Fruit fly (Drosophila melanogaster) whole organism, embryonic: ENCODE measurements around the gene CG43136.

Source experiments
- Antp ChIP-seq: fragments of 200-800 bp; sonication (Bioruptor generic); optimal IDR thresholded peaks from 3 replicates; lab custom pipeline; 2016; ENCODE audit warnings: missing biosample characterization, missing genetic modification characterization
- Atf6 ChIP-seq: fragments of 200-800 bp; sonication (Bioruptor generic); IDR thresholded peaks from 2 replicates; pipeline ENCODE4 v1.3.6; 2022; ENCODE audit warnings: missing biosample characterization, missing genetic modification characterization
- CG1024 ChIP-seq: fragments of 200-800 bp; sonication (Bioruptor generic); IDR thresholded peaks from 2 replicates; pipeline ENCODE4 v1.3.6; 2022; ENCODE audit warnings: missing biosample characterization, missing genetic modification characterization
- CG11085 ChIP-seq: fragments of 200-800 bp; sonication (Bioruptor generic); IDR thresholded peaks from 2 replicates; pipeline ENCODE4 v1.3.6; 2022; ENCODE audit warnings: missing biosample characterization, missing genetic modification characterization
- CG11456 ChIP-seq: fragments of 200-800 bp; sonication (Bioruptor generic); IDR thresholded peaks from 3 replicates; pipeline ENCODE4 v1.3.6; 2022; ENCODE audit warnings: missing biosample characterization, missing genetic modification characterization
- CG11504 ChIP-seq: fragments of 200-800 bp; sonication (Bioruptor generic); optimal IDR thresholded peaks from 3 replicates; lab custom pipeline; 2019; ENCODE audit warnings: missing biosample characterization, mild to moderate bottlenecking, missing genetic modification characterization, moderate library complexity
- CG11695 ChIP-seq: fragments of 200-800 bp; sonication (Bioruptor generic); IDR thresholded peaks from 3 replicates; pipeline ENCODE4 v1.3.6; 2022; ENCODE audit warnings: missing biosample characterization, missing genetic modification characterization
- CG12219 ChIP-seq: fragments of 200-800 bp; sonication (Bioruptor generic); optimal IDR thresholded peaks from 3 replicates; lab custom pipeline; 2018; ENCODE audit warnings: missing biosample characterization, mild to moderate bottlenecking, missing genetic modification characterization
- CG12659 ChIP-seq: fragments of 200-800 bp; sonication (Bioruptor generic); optimal IDR thresholded peaks from 3 replicates; lab custom pipeline; 2017; ENCODE audit warnings: mild to moderate bottlenecking, missing biosample characterization, missing genetic modification reagents, missing genetic modification characterization
- CG14667 ChIP-seq: fragments of 200-800 bp; sonication (Bioruptor generic); IDR thresholded peaks from 2 replicates; pipeline ENCODE4 v1.3.6; 2022; ENCODE audit warnings: missing biosample characterization, missing genetic modification characterization
- CG15269 ChIP-seq: fragments of 200-800 bp; sonication (Bioruptor generic); optimal IDR thresholded peaks from 2 replicates; lab custom pipeline; 2018; ENCODE audit warnings: missing biosample characterization, mild to moderate bottlenecking, missing genetic modification characterization, moderate library complexity
- CG15514 ChIP-seq: fragments of 200-800 bp; sonication (Bioruptor generic); optimal IDR thresholded peaks from 3 replicates; lab custom pipeline; 2017; ENCODE audit warnings: missing biosample characterization, missing genetic modification characterization, mild to moderate bottlenecking, moderate library complexity, missing genetic modification reagents
- CG1603 ChIP-seq: fragments of 200-800 bp; sonication (Bioruptor generic); optimal IDR thresholded peaks from 2 replicates; lab custom pipeline; 2019; ENCODE audit warnings: missing biosample characterization, mild to moderate bottlenecking, missing genetic modification characterization, moderate library complexity
- CG16779 ChIP-seq: fragments of 200-800 bp; sonication (Bioruptor generic); IDR thresholded peaks from 2 replicates; pipeline ENCODE4 v1.3.6; 2022; ENCODE audit warnings: missing biosample characterization, missing genetic modification characterization
- CG18599 ChIP-seq: fragments of 200-800 bp; sonication (Bioruptor generic); optimal IDR thresholded peaks from 3 replicates; lab custom pipeline; 2017; ENCODE audit warnings: missing biosample characterization, missing genetic modification characterization, mild to moderate bottlenecking, moderate library complexity, missing genetic modification reagents
- CG18619 ChIP-seq: fragments of 200-800 bp; sonication (Bioruptor generic); optimal IDR thresholded peaks from 3 replicates; lab custom pipeline; 2017; ENCODE audit warnings: missing biosample characterization, mild to moderate bottlenecking, missing genetic modification characterization
- CG2678 ChIP-seq: fragments of 200-800 bp; sonication (Bioruptor generic); optimal IDR thresholded peaks from 3 replicates; lab custom pipeline; 2019; ENCODE audit warnings: missing biosample characterization, mild to moderate bottlenecking, missing genetic modification characterization, moderate library complexity
- CG32532 ChIP-seq: fragments of 200-800 bp; sonication (Bioruptor generic); IDR thresholded peaks from 2 replicates; pipeline ENCODE4 v1.3.6; 2022; ENCODE audit warnings: missing biosample characterization, missing genetic modification characterization
- CG43689 ChIP-seq: fragments of 200-800 bp; sonication (Bioruptor generic); IDR thresholded peaks from 2 replicates; pipeline ENCODE4 v1.3.6; 2022; ENCODE audit warnings: missing biosample characterization, missing genetic modification characterization
- CG4820 ChIP-seq: fragments of 200-800 bp; sonication (Bioruptor generic); optimal IDR thresholded peaks from 3 replicates; lab custom pipeline; 2016; ENCODE audit warnings: missing biosample characterization, missing genetic modification characterization
- CG7372 ChIP-seq: fragments of 200-800 bp; sonication (Bioruptor generic); IDR thresholded peaks from 2 replicates; pipeline ENCODE4 v1.3.6; 2022; ENCODE audit warnings: missing biosample characterization, missing genetic modification characterization
- CG7556 ChIP-seq: fragments of 200-800 bp; sonication (Bioruptor generic); optimal IDR thresholded peaks from 2 replicates; lab custom pipeline; 2017; ENCODE audit warnings: missing biosample characterization, mild to moderate bottlenecking, missing genetic modification characterization
- CG8290 ChIP-seq, 3 experiments: fragments of 200-800 bp; sonication (Bioruptor generic); optimal IDR thresholded peaks; 2 replicates each; lab custom pipeline; 2016 to 2019; ENCODE audit warnings: missing biosample characterization in 3 of 3, missing genetic modification characterization in 3 of 3, mild to moderate bottlenecking in 2 of 3, moderate library complexity in 1 of 3
- CG8388 ChIP-seq: fragments of 200-800 bp; sonication (Bioruptor generic); optimal IDR thresholded peaks from 2 replicates; lab custom pipeline; 2019; ENCODE audit warnings: missing biosample characterization, mild to moderate bottlenecking, missing genetic modification characterization, moderate library complexity
- CG9215 ChIP-seq: fragments of 200-800 bp; sonication (Bioruptor generic); IDR thresholded peaks from 2 replicates; pipeline ENCODE4 v1.3.6; 2022; ENCODE audit warnings: missing biosample characterization, missing genetic modification characterization
- CG9797 ChIP-seq: fragments of 200-800 bp; sonication (Bioruptor generic); optimal IDR thresholded peaks from 3 replicates; lab custom pipeline; 2018; ENCODE audit warnings: missing biosample characterization, mild to moderate bottlenecking, missing genetic modification characterization
- CoRest ChIP-seq: fragments of 200-800 bp; sonication (Bioruptor generic); optimal IDR thresholded peaks from 3 replicates; lab custom pipeline; 2018; ENCODE audit warnings: missing biosample characterization, mild to moderate bottlenecking, missing genetic modification characterization, moderate library complexity
- Dbx ChIP-seq: fragments of 200-800 bp; sonication (Bioruptor generic); IDR thresholded peaks from 3 replicates; pipeline ENCODE4 v1.3.6; 2022; ENCODE audit warnings: missing biosample characterization, missing genetic modification characterization
- Dek ChIP-seq: fragments of 200-800 bp; sonication (Bioruptor generic); optimal IDR thresholded peaks from 3 replicates; lab custom pipeline; 2019; ENCODE audit warnings: missing biosample characterization, mild to moderate bottlenecking, missing genetic modification characterization, moderate library complexity
- Gsc ChIP-seq: fragments of 200-800 bp; sonication (Bioruptor generic); IDR thresholded peaks from 2 replicates; pipeline ENCODE4 v1.3.6; 2022; ENCODE audit warnings: missing biosample characterization, missing genetic modification characterization
- HLH54F ChIP-seq: fragments of 200-800 bp; sonication (Bioruptor generic); optimal IDR thresholded peaks from 3 replicates; lab custom pipeline; 2016; ENCODE audit warnings: missing biosample characterization, missing genetic modification characterization
- Hmr ChIP-seq: fragments of 200-800 bp; sonication (Bioruptor generic); optimal IDR thresholded peaks from 3 replicates; lab custom pipeline; 2017; ENCODE audit warnings: mild to moderate bottlenecking, missing biosample characterization, missing genetic modification reagents, missing genetic modification characterization
- Hsf ChIP-seq: fragments of 200-800 bp; sonication (Bioruptor generic); optimal IDR thresholded peaks from 3 replicates; lab custom pipeline; 2016; ENCODE audit warnings: missing biosample characterization, missing genetic modification characterization
- NfI ChIP-seq: fragments of 200-800 bp; sonication (Bioruptor generic); optimal IDR thresholded peaks from 3 replicates; lab custom pipeline; 2018; ENCODE audit warnings: missing biosample characterization, mild to moderate bottlenecking, missing genetic modification characterization, moderate library complexity
- Rfx ChIP-seq: fragments of 200-800 bp; sonication (Bioruptor generic); IDR thresholded peaks from 2 replicates; pipeline ENCODE4 v1.3.6; 2022; ENCODE audit warnings: missing biosample characterization, missing genetic modification characterization
- az2 ChIP-seq: fragments of 200-800 bp; sonication (Bioruptor generic); optimal IDR thresholded peaks from 3 replicates; lab custom pipeline; 2016; ENCODE audit warnings: missing biosample characterization, missing genetic modification characterization
- cas ChIP-seq: fragments of 200-800 bp; sonication (Bioruptor generic); IDR thresholded peaks from 2 replicates; pipeline ENCODE4 v1.3.6; 2022; ENCODE audit warnings: missing biosample characterization, missing genetic modification characterization
- cg ChIP-seq: fragments of 200-800 bp; sonication (Bioruptor generic); optimal IDR thresholded peaks from 3 replicates; lab custom pipeline; 2019; ENCODE audit warnings: missing biosample characterization, mild to moderate bottlenecking, missing genetic modification characterization, moderate library complexity
- grau ChIP-seq: fragments of 200-800 bp; optimal IDR thresholded peaks from 3 replicates; lab custom pipeline; 2019; ENCODE audit warnings: missing biosample characterization, mild to moderate bottlenecking, missing genetic modification characterization, moderate library complexity
- gro ChIP-seq: fragments of 200-800 bp; sonication (Bioruptor generic); optimal IDR thresholded peaks from 2 replicates; lab custom pipeline; 2016; ENCODE audit warnings: missing biosample characterization, missing genetic modification characterization
- hkb ChIP-seq, 2 experiments: fragments of 200-800 bp in 1 of 2; fragments of >200 bp in 1 of 2; sonication (Bioruptor generic) in 1 of 2; IDR thresholded peaks in 1 of 2; optimal IDR thresholded peaks in 1 of 2; 2 replicates each; pipeline versions ENCODE4 v1.3.6 to Lab custom; 2017 to 2022; ENCODE audit warnings: missing biosample characterization in 1 of 2, missing genetic modification characterization in 1 of 2
- jumu ChIP-seq: fragments of 200-800 bp; sonication (Bioruptor generic); optimal IDR thresholded peaks from 3 replicates; lab custom pipeline; 2016; ENCODE audit warnings: missing biosample characterization, missing genetic modification characterization
- lilli ChIP-seq: fragments of 200-800 bp; sonication (Bioruptor generic); optimal IDR thresholded peaks from 3 replicates; lab custom pipeline; 2016; ENCODE audit warnings: missing biosample characterization, missing genetic modification characterization
- onecut ChIP-seq: fragments of 200-800 bp; sonication (Bioruptor generic); IDR thresholded peaks from 2 replicates; pipeline ENCODE4 v1.3.6; 2022; ENCODE audit warnings: missing biosample characterization, missing genetic modification characterization
- pan ChIP-seq, 4 experiments: fragments of >200 bp in 3 of 4; fragments of 200-800 bp in 1 of 4; sonication (Bioruptor generic) in 1 of 4; optimal IDR thresholded peaks in 3 of 4; IDR thresholded peaks in 1 of 4; 2 replicates each; pipeline versions ENCODE4 v1.3.6 to Lab custom; 2017 to 2022; ENCODE audit warnings: missing biosample characterization in 2 of 4, missing genetic modification characterization in 2 of 4, mixed read lengths in 1 of 4
- peb ChIP-seq: fragments of 200-800 bp; sonication (Bioruptor generic); IDR thresholded peaks from 2 replicates; pipeline ENCODE4 v1.3.6; 2022; ENCODE audit warnings: missing biosample characterization, missing genetic modification characterization
- scrt ChIP-seq: fragments of 200-800 bp; sonication (Bioruptor generic); optimal IDR thresholded peaks from 2 replicates; lab custom pipeline; 2018; ENCODE audit warnings: missing biosample characterization, mild to moderate bottlenecking, missing genetic modification characterization, moderate library complexity
- tin ChIP-seq: fragments of 200-800 bp; sonication (Bioruptor generic); optimal IDR thresholded peaks from 3 replicates; lab custom pipeline; 2016; ENCODE audit warnings: missing biosample characterization, missing genetic modification characterization
- ttk ChIP-seq: fragments of 200-800 bp; sonication (Bioruptor generic); IDR thresholded peaks from 2 replicates; pipeline ENCODE4 v2.1.2; 2022; ENCODE audit warnings: missing biosample characterization, missing genetic modification characterization

CG43136 gene

dm6 chrX:5847544-5847943, 6.0 kb upstream of the CG43136 start (continued):
- TF ChIP-seq Hmr (peak; percentile 45), tin (GFP tag; lab: Kevin White, UChicago) (no peak), Dbx (GFP tag; lab: Robert Waterston, UW) (0 out of 3 replicates have a peak, but pooled peaks have one; percentile 23), Dek (no peak), CG1024 (GFP tag; lab: Robert Waterston, UW) (0 out of 2 replicates have a peak, but pooled peaks have one; percentile 23), NfI (GFP tag; lab: Kevin White, UChicago) (peak; percentile 11), CG11504 (tag; lab: Kevin White, UChicago) (peak; percentile 51), lilli (GFP tag; lab: Kevin White, UChicago) (peak; percentile 35), grau (tag; lab: Kevin White, UChicago) (peak; percentile 37), peb (no peak), CG8290 (GFP tag; optimal IDR thresholded peaks at IDR 0.05; lab: Kevin White, UChicago) (no peak), CG8290 (tag; optimal IDR thresholded peaks at IDR 0.05; lab: Kevin White, UChicago) (peak in 1 of 2 experiments; percentile 79), gro (no peak), CG4820 (GFP tag; lab: Kevin White, UChicago) (no peak), CG18599 (GFP tag; lab: Kevin White, UChicago) (peak; percentile 80), CoRest (tag; lab: Kevin White, UChicago) (no peak), jumu (GFP tag; lab: Kevin White, UChicago) (peak; percentile 3), CG1603 (tag; lab: Kevin White, UChicago) (peak; percentile 54), Gsc (no peak), CG11085 (GFP tag; lab: Robert Waterston, UW) (0 out of 2 replicates have a peak, but pooled peaks have one; percentile 25), CG15514 (GFP tag; lab: Kevin White, UChicago) (peak; percentile 6), cg (GFP tag; lab: Kevin White, UChicago) (peak; percentile 2), ttk (GFP tag; lab: Robert Waterston, UW) (peak; percentile 35; the same call in 1 of the 2 replicates), scrt (GFP tag; lab: Kevin White, UChicago) (no peak), CG11456 (GFP tag; lab: Robert Waterston, UW) (peak; percentile 48; the same call in 1 of the 3 replicates), CG9215 (GFP tag; lab: Robert Waterston, UW) (no peak), CG15269 (tag; lab: Kevin White, UChicago) (peak; percentile 36), CG7372 (GFP tag; lab: Robert Waterston, UW) (0 out of 2 replicates have a peak, but pooled peaks have one; percentile 13), Rfx (peak; percentile 66), Atf6 (GFP tag; lab: Robert Waterston, UW) (0 out of 2 replicates have a peak, but pooled peaks have one; percentile 29), pan (optimal IDR thresholded peaks at IDR 0.05; lab: Kevin White, UChicago) (no peak), pan (GFP tag; optimal IDR thresholded peaks at IDR 0.05 in 1 of 2, IDR thresholded peaks at IDR 0.05 in 1 of 2) (peak in 1 of 2 experiments; percentile 51), CG12659 (peak; percentile 10), onecut (GFP tag; lab: Robert Waterston, UW) (peak; percentile 18; the same call in 1 of the 2 replicates), Antp (peak; percentile 22), CG8388 (no peak), Hsf (GFP tag; lab: Kevin White, UChicago) (peak; percentile 36), CG9797 (no peak), CG14667 (GFP tag; lab: Robert Waterston, UW) (peak; percentile 29; the same call in 1 of the 2 replicates), CG32532 (GFP tag; lab: Robert Waterston, UW) (peak; percentile 45), cas (GFP tag; lab: Robert Waterston, UW) (no peak), CG12219 (peak; percentile 12), HLH54F (no peak), CG11695 (GFP tag; lab: Robert Waterston, UW) (0 out of 3 replicates have a peak, but pooled peaks have one; percentile 23), hkb (optimal IDR thresholded peaks at IDR 0.05; lab: Kevin White, UChicago) (no peak), hkb (GFP tag; IDR thresholded peaks at IDR 0.05; lab: Robert Waterston, UW) (0 out of 2 replicates have a peak, but pooled peaks have one; percentile 18), CG43689 (no peak), CG7556 (GFP tag; lab: Kevin White, UChicago) (peak; percentile 22), CG2678 (tag; lab: Kevin White, UChicago) (peak; percentile 51), CG16779 (GFP tag; lab: Robert Waterston, UW) (no peak), CG18619 (GFP tag; lab: Kevin White, UChicago) (no peak), az2 (GFP tag; lab: Kevin White, UChicago) (peak; percentile 6)
